Worm (Caenorhabditis elegans): ENCODE results near the gene cdh-7.

- no peak for TF ChIP-seq pha-2 (tag; optimal IDR thresholded peaks at IDR 0.05)
- TF ChIP-seq lim-6 (tag; optimal IDR thresholded peaks at IDR 0.05) = no peak
- no peak for TF ChIP-seq rnt-1 (tag; optimal IDR thresholded peaks at IDR 0.05)
- TF ChIP-seq nhr-11 (tag; optimal IDR thresholded peaks at IDR 0.05) = no peak
- no peak for TF ChIP-seq eyg-1 (tag; optimal IDR thresholded peaks at IDR 0.05)
- no peak for TF ChIP-seq F13H6.1 (tag; optimal IDR thresholded peaks at IDR 0.05)
- TF ChIP-seq ceh-14 (tag; optimal IDR thresholded peaks at IDR 0.05) = no peak
Measured at ce11 chrII:14813106-14813505, 29.9 kb upstream of the cdh-7 start.

Measured in whole organism, late embryonic.